Worm (Caenorhabditis elegans): ENCODE results near the gene F49H12.2.

DNA sequence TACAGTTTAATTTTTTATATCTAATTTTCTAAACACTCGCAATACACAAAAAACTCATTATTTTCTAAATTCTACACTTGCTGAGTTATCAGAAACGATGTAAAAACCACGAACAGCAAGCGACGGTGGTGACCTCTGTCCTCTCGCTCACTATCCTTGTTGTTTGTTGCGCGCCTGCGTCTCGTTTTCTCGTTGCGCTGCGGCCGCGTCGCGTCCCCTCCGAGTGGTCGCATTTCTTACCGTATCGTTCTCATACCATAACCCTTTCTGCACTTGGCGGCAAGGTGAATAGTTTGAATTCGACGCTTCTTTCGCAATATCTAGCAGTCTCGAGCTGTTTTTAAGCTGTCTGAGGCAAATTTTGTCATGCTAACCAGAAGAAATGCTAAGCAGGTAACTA is 4.3 kb downstream of the F49H12.2 start, which contains the start of gene lsy-2:
- TF ChIP-seq pat-9 (tag; optimal IDR thresholded peaks at IDR 0.05) = no peak
- TF ChIP-seq dve-1 (tag; optimal IDR thresholded peaks at IDR 0.05) = no peak
